Fruit fly (Drosophila melanogaster) whole organism, embryonic: Measurements from ENCODE around the gene Pdfr.

ENCODE experiments used
- CG10267 ChIP-seq: fragments of 200-800 bp; sonication (Bioruptor generic); optimal IDR thresholded peaks from 2 replicates; lab custom pipeline; 2018; ENCODE audit warnings: missing biosample characterization, mild to moderate bottlenecking, missing genetic modification characterization, moderate library complexity
- CG10274 ChIP-seq: fragments of 200-800 bp; sonication (Bioruptor generic); optimal IDR thresholded peaks from 3 replicates; lab custom pipeline; 2017; ENCODE audit warnings: missing biosample characterization, mild to moderate bottlenecking, missing genetic modification characterization
- CG12299 ChIP-seq: fragments of 200-800 bp; sonication (Bioruptor generic); optimal IDR thresholded peaks from 2 replicates; lab custom pipeline; 2018; ENCODE audit warnings: missing biosample characterization, mild to moderate bottlenecking, missing genetic modification characterization
- CG12744 ChIP-seq: fragments of 200-800 bp; sonication (Bioruptor generic); optimal IDR thresholded peaks from 2 replicates; lab custom pipeline; 2016; ENCODE audit warnings: missing biosample characterization, missing genetic modification characterization
- CG15011 ChIP-seq: fragments of 200-800 bp; sonication (Bioruptor generic); optimal IDR thresholded peaks from 3 replicates; lab custom pipeline; 2018; ENCODE audit warnings: missing biosample characterization, mild to moderate bottlenecking, missing genetic modification characterization
- CG1529 ChIP-seq: fragments of 200-800 bp; sonication (Bioruptor generic); optimal IDR thresholded peaks from 3 replicates; lab custom pipeline; 2018; ENCODE audit warnings: missing biosample characterization, missing genetic modification characterization
- CG16779 ChIP-seq: fragments of 200-800 bp; sonication (Bioruptor generic); IDR thresholded peaks from 2 replicates; pipeline ENCODE4 v1.3.6; 2022; ENCODE audit warnings: missing biosample characterization, missing genetic modification characterization
- CG17328 ChIP-seq: fragments of 200-800 bp; sonication (Bioruptor generic); IDR thresholded peaks from 2 replicates; pipeline ENCODE4 v1.3.6; 2022; ENCODE audit warnings: missing biosample characterization, missing genetic modification characterization
- CG2199 ChIP-seq: fragments of 200-800 bp; sonication (Bioruptor generic); IDR thresholded peaks from 3 replicates; pipeline ENCODE4 v1.3.6; 2022; ENCODE audit warnings: missing biosample characterization, missing genetic modification characterization
- CG2875 ChIP-seq: fragments of 200-800 bp; sonication (Bioruptor generic); optimal IDR thresholded peaks from 2 replicates; lab custom pipeline; 2017; ENCODE audit warnings: missing biosample characterization, mild to moderate bottlenecking, missing genetic modification characterization, missing genetic modification reagents
- CG32532 ChIP-seq: fragments of 200-800 bp; sonication (Bioruptor generic); IDR thresholded peaks from 2 replicates; pipeline ENCODE4 v1.3.6; 2022; ENCODE audit warnings: missing biosample characterization, missing genetic modification characterization
- CG3281 ChIP-seq: fragments of 200-800 bp; sonication (Bioruptor generic); optimal IDR thresholded peaks from 3 replicates; lab custom pipeline; 2017; ENCODE audit warnings: missing biosample characterization, mild to moderate bottlenecking, missing genetic modification characterization
- CG3407 ChIP-seq: fragments of 200-800 bp; sonication (Bioruptor generic); optimal IDR thresholded peaks from 2 replicates; lab custom pipeline; 2018; ENCODE audit warnings: missing biosample characterization, mild to moderate bottlenecking, missing genetic modification characterization
- CG34376 ChIP-seq: fragments of 200-800 bp; sonication (Bioruptor generic); optimal IDR thresholded peaks from 2 replicates; lab custom pipeline; 2018; ENCODE audit warnings: missing biosample characterization, mild to moderate bottlenecking, missing genetic modification characterization
- CG4282 ChIP-seq: fragments of 200-800 bp; sonication (Bioruptor generic); optimal IDR thresholded peaks from 2 replicates; lab custom pipeline; 2016; ENCODE audit warnings: missing biosample characterization, missing genetic modification characterization
- CG4617 ChIP-seq: fragments of 200-800 bp; sonication (Bioruptor generic); optimal IDR thresholded peaks from 3 replicates; lab custom pipeline; 2016; ENCODE audit warnings: missing biosample characterization, missing genetic modification characterization, borderline replicate concordance
- CG6254 ChIP-seq: fragments of 200-800 bp; sonication (Bioruptor generic); optimal IDR thresholded peaks from 3 replicates; lab custom pipeline; 2017; ENCODE audit warnings: mild to moderate bottlenecking, missing biosample characterization, missing genetic modification reagents, missing genetic modification characterization
- CG6813 ChIP-seq: fragments of 200-800 bp; sonication (Bioruptor generic); optimal IDR thresholded peaks from 2 replicates; lab custom pipeline; 2017; ENCODE audit warnings: missing biosample characterization, missing genetic modification characterization, mild to moderate bottlenecking, moderate library complexity, missing genetic modification reagents
- CG7357 ChIP-seq: fragments of 200-800 bp; sonication (Bioruptor generic); IDR thresholded peaks from 3 replicates; pipeline ENCODE4 v1.3.6; 2022; ENCODE audit warnings: missing biosample characterization, missing genetic modification characterization
- CkIIα-i1 ChIP-seq: fragments of 200-800 bp; sonication (Bioruptor generic); IDR thresholded peaks from 2 replicates; pipeline ENCODE4 v1.3.6; 2022; ENCODE audit warnings: missing biosample characterization, missing genetic modification characterization
- Fer1 ChIP-seq: fragments of 200-800 bp; sonication (Bioruptor generic); optimal IDR thresholded peaks from 2 replicates; lab custom pipeline; 2017; ENCODE audit warnings: missing biosample characterization, mild to moderate bottlenecking, missing genetic modification characterization
- HHEX ChIP-seq: fragments of 200-800 bp; sonication (Bioruptor generic); optimal IDR thresholded peaks from 3 replicates; lab custom pipeline; 2017; ENCODE audit warnings: missing biosample characterization, mild to moderate bottlenecking, missing genetic modification characterization, missing genetic modification reagents
- Hr78 ChIP-seq, 2 experiments: fragments of 200-800 bp in 1 of 2; fragments of >200 bp in 1 of 2; sonication (Bioruptor generic) in 1 of 2; optimal IDR thresholded peaks; 2 replicates each; lab custom pipeline; 2017 to 2019; ENCODE audit warnings: missing biosample characterization in 2 of 2, missing genetic modification characterization in 2 of 2, mild to moderate bottlenecking in 1 of 2, moderate library complexity in 1 of 2
- Sox100B ChIP-seq: fragments of 200-800 bp; sonication (Bioruptor generic); optimal IDR thresholded peaks from 3 replicates; lab custom pipeline; 2018; ENCODE audit warnings: missing biosample characterization, mild to moderate bottlenecking, missing genetic modification characterization
- Trl ChIP-seq, 3 experiments: fragments of >200 bp in 2 of 3; fragments of 200-800 bp in 1 of 3; sonication (Bioruptor generic) in 1 of 3; optimal IDR thresholded peaks; 2 replicates in 1 of 3; 3 replicates in 2 of 3; lab custom pipeline; 2016 to 2017; ENCODE audit warnings: missing biosample characterization in 1 of 3, missing genetic modification characterization in 1 of 3
- Xrp1 ChIP-seq: fragments of 200-800 bp; sonication (Bioruptor generic); IDR thresholded peaks from 2 replicates; pipeline ENCODE4 v1.3.6; 2022; ENCODE audit warnings: missing biosample characterization, missing genetic modification characterization
- crc ChIP-seq: fragments of 200-800 bp; sonication (Bioruptor generic); optimal IDR thresholded peaks from 2 replicates; lab custom pipeline; 2016; ENCODE audit warnings: missing biosample characterization, missing genetic modification characterization
- dan ChIP-seq: fragments of 200-800 bp; sonication (Bioruptor generic); IDR thresholded peaks from 2 replicates; pipeline ENCODE4 v1.3.6; 2022; ENCODE audit warnings: missing biosample characterization, missing genetic modification characterization
- dimm ChIP-seq: fragments of 200-800 bp; sonication (Bioruptor generic); IDR thresholded peaks from 2 replicates; pipeline ENCODE4 v1.3.6; 2022; ENCODE audit warnings: missing biosample characterization, missing genetic modification characterization
- dm ChIP-seq: fragments of 200-800 bp; sonication (Bioruptor generic); optimal IDR thresholded peaks from 3 replicates; lab custom pipeline; 2016; ENCODE audit warnings: missing biosample characterization, missing genetic modification characterization
- dmrt99B ChIP-seq: fragments of 200-800 bp; sonication (Bioruptor generic); optimal IDR thresholded peaks from 2 replicates; lab custom pipeline; 2018; ENCODE audit warnings: missing biosample characterization, mild to moderate bottlenecking, missing genetic modification characterization, moderate library complexity
- esg ChIP-seq: fragments of 200-800 bp; sonication (Bioruptor generic); conservative IDR thresholded peaks from 2 replicates; pipeline ENCODE4 v1.3.6; 2022; ENCODE audit warnings: missing biosample characterization, missing genetic modification characterization
- grn ChIP-seq: fragments of 200-800 bp; sonication (Bioruptor generic); optimal IDR thresholded peaks from 3 replicates; lab custom pipeline; 2017; ENCODE audit warnings: missing biosample characterization, missing genetic modification characterization
- gsb-n ChIP-seq: fragments of 200-800 bp; sonication (Bioruptor generic); optimal IDR thresholded peaks from 3 replicates; lab custom pipeline; 2018; ENCODE audit warnings: missing biosample characterization, mild to moderate bottlenecking, missing genetic modification characterization
- hbn ChIP-seq: fragments of 200-800 bp; sonication (Bioruptor generic); IDR thresholded peaks from 2 replicates; pipeline ENCODE4 v1.3.6; 2022; ENCODE audit warnings: missing biosample characterization, missing genetic modification characterization; ENCODE audit not compliant: partially characterized antibody
- her ChIP-seq: fragments of 200-800 bp; sonication (Bioruptor generic); optimal IDR thresholded peaks from 2 replicates; lab custom pipeline; 2016; ENCODE audit warnings: missing biosample characterization, missing genetic modification characterization
- jigr1 ChIP-seq: fragments of 200-800 bp; sonication (Bioruptor generic); IDR thresholded peaks from 3 replicates; pipeline ENCODE4 v1.3.6; 2022; ENCODE audit warnings: missing biosample characterization, missing genetic modification characterization
- jumu ChIP-seq: fragments of 200-800 bp; sonication (Bioruptor generic); optimal IDR thresholded peaks from 3 replicates; lab custom pipeline; 2016; ENCODE audit warnings: missing biosample characterization, missing genetic modification characterization
- klu ChIP-seq: fragments of 200-800 bp; sonication (Bioruptor generic); IDR thresholded peaks from 2 replicates; pipeline ENCODE4 v1.3.6; 2022; ENCODE audit warnings: missing biosample characterization, missing genetic modification characterization
- lab ChIP-seq: fragments of 200-800 bp; sonication (Bioruptor generic); optimal IDR thresholded peaks from 3 replicates; lab custom pipeline; 2017; ENCODE audit warnings: missing biosample characterization, missing genetic modification characterization, mild to moderate bottlenecking, moderate library complexity, missing genetic modification reagents
- phol ChIP-seq: fragments of 200-800 bp; sonication (Bioruptor generic); optimal IDR thresholded peaks from 3 replicates; lab custom pipeline; 2018; ENCODE audit warnings: missing biosample characterization, mild to moderate bottlenecking, missing genetic modification characterization, moderate library complexity
- salm ChIP-seq: fragments of 200-800 bp; sonication (Bioruptor generic); optimal IDR thresholded peaks from 2 replicates; lab custom pipeline; 2018; ENCODE audit warnings: missing biosample characterization, mild to moderate bottlenecking, missing genetic modification characterization
- sens ChIP-seq: fragments of 200-800 bp; sonication (Bioruptor generic); peaks from one replicate; lab custom pipeline; 2016; ENCODE audit warnings: missing biosample characterization, missing genetic modification characterization
- sob ChIP-seq: fragments of 200-800 bp; sonication (Bioruptor generic); IDR thresholded peaks from 2 replicates; pipeline ENCODE4 v1.3.6; 2022; ENCODE audit warnings: missing biosample characterization, missing genetic modification characterization
- sug ChIP-seq: fragments of 200-800 bp; optimal IDR thresholded peaks from 2 replicates; lab custom pipeline; 2019; ENCODE audit warnings: missing biosample characterization, mild to moderate bottlenecking, missing genetic modification characterization, moderate library complexity
- tin ChIP-seq: fragments of 200-800 bp; sonication (Bioruptor generic); optimal IDR thresholded peaks from 3 replicates; lab custom pipeline; 2016; ENCODE audit warnings: missing biosample characterization, missing genetic modification characterization
- tna ChIP-seq: fragments of 200-800 bp; sonication (Bioruptor generic); IDR thresholded peaks from 2 replicates; pipeline ENCODE4 v1.3.6; 2022; ENCODE audit warnings: missing biosample characterization, missing genetic modification characterization; ENCODE audit not compliant: partially characterized antibody
- trh ChIP-seq: fragments of 200-800 bp; sonication (Bioruptor generic); optimal IDR thresholded peaks from 2 replicates; lab custom pipeline; 2016; ENCODE audit warnings: missing biosample characterization, missing genetic modification characterization
- zen ChIP-seq: fragments of 200-800 bp; sonication (Bioruptor generic); optimal IDR thresholded peaks from 3 replicates; lab custom pipeline; 2018; ENCODE audit warnings: missing biosample characterization, mild to moderate bottlenecking, missing genetic modification characterization, moderate library complexity

Gene Pdfr

dm6 chrX:2581793-2582503 is 29.9 kb downstream of the Pdfr start (continued):
- peak; percentile 23 for TF ChIP-seq CG10274 (GFP tag; lab: Kevin White, UChicago)
- TF ChIP-seq jumu, result peak; percentile 62
- no peak for TF ChIP-seq Sox100B (GFP tag; lab: Kevin White, UChicago)
- no peak for TF ChIP-seq CG2199 (GFP tag; lab: Robert Waterston, UW)
- TF ChIP-seq gsb-n (tag; lab: Kevin White, UChicago), result no peak
- TF ChIP-seq esg (GFP tag; lab: Robert Waterston, UW), result peak; percentile 79
- TF ChIP-seq lab (GFP tag; lab: Kevin White, UChicago), result peak; percentile 95
- TF ChIP-seq CG10267, result peak; percentile 52
- TF ChIP-seq Fer1 (GFP tag; lab: Kevin White, UChicago), result peak; percentile 93
- TF ChIP-seq CG6254 (GFP tag; lab: Kevin White, UChicago), result peak; percentile 5
- no peak for TF ChIP-seq hbn (GFP tag; lab: Robert Waterston, UW)
- peak; percentile 43 for TF ChIP-seq trh (GFP tag; lab: Kevin White, UChicago)
- peak; percentile 77 for TF ChIP-seq dmrt99B (tag; lab: Kevin White, UChicago)
- TF ChIP-seq CG15011, result peak; percentile 59
- peak; percentile 84 for TF ChIP-seq her (GFP tag; lab: Kevin White, UChicago)
- peak; percentile 68 for TF ChIP-seq klu
- TF ChIP-seq zen (tag; lab: Kevin White, UChicago), result no peak
- TF ChIP-seq dimm, result no peak
- no peak for TF ChIP-seq CG4282 (GFP tag; lab: Kevin White, UChicago)
- TF ChIP-seq sob (GFP tag; lab: Robert Waterston, UW), result peak; percentile 79
- no peak for TF ChIP-seq Trl (optimal IDR thresholded peaks at IDR 0.05; lab: Kevin White, UChicago)
- TF ChIP-seq Trl (GFP tag; optimal IDR thresholded peaks at IDR 0.05; lab: Kevin White, UChicago), result peak; percentile 73
- peak; percentile 26 for TF ChIP-seq CG2875
- peak; percentile 44 for TF ChIP-seq dm (GFP tag; lab: Kevin White, UChicago)
- 0 out of 2 replicates have a peak, but pooled peaks have one; percentile 26 for TF ChIP-seq CG16779
- TF ChIP-seq sug, result peak; percentile 29
- peak; percentile 88 for TF ChIP-seq CG32532 (GFP tag; lab: Robert Waterston, UW)
- no peak for TF ChIP-seq dan
- peak; percentile 80 for TF ChIP-seq HHEX
- TF ChIP-seq jigr1 (GFP tag; lab: Robert Waterston, UW), result no peak
- peak; percentile 70 for TF ChIP-seq CG7357 (GFP tag; lab: Robert Waterston, UW)
- TF ChIP-seq grn, result no peak
- TF ChIP-seq CG4617 (GFP tag; lab: Kevin White, UChicago), result peak; percentile 21
- TF ChIP-seq CG6813 (GFP tag; lab: Kevin White, UChicago), result peak; percentile 74
- peak; percentile 59 for TF ChIP-seq phol
- TF ChIP-seq CG3281 (GFP tag; lab: Kevin White, UChicago), result peak; percentile 78
- TF ChIP-seq salm, result no peak
- TF ChIP-seq CG34376 (GFP tag; lab: Kevin White, UChicago), result no peak
- TF ChIP-seq CG12299 (tag; lab: Kevin White, UChicago), result peak; percentile 33
- TF ChIP-seq crc (GFP tag; lab: Kevin White, UChicago), result peak; percentile 66
- peak; percentile 41 for TF ChIP-seq CG12744 (GFP tag; lab: Kevin White, UChicago)
- no peak for TF ChIP-seq tna (GFP tag; lab: Robert Waterston, UW)
- TF ChIP-seq Hr78 (GFP tag; optimal IDR thresholded peaks at IDR 0.05; lab: Kevin White, UChicago), result no peak
- peak; percentile 78 for TF ChIP-seq CG17328 (GFP tag; lab: Robert Waterston, UW)
- TF ChIP-seq tin, result peak; percentile 75
- TF ChIP-seq Xrp1 (GFP tag; lab: Robert Waterston, UW), result peak; percentile 71
- no peak for TF ChIP-seq CG3407 (GFP tag; lab: Kevin White, UChicago)
- TF ChIP-seq sens (GFP tag; lab: Kevin White, UChicago), result peak; percentile 92
- TF ChIP-seq CG1529 (GFP tag; lab: Kevin White, UChicago), result no peak
- 0 out of 2 replicates have a peak, but pooled peaks have one; percentile 32 for TF ChIP-seq CkIIα-i1 (GFP tag; lab: Robert Waterston, UW)
